Fruit fly (Drosophila melanogaster): ENCODE results near the gene BI-1.

Gene BI-1

dm6 chr3L:8315141-8315816 lies 6.5 kb upstream of the BI-1 start, which contains the start of gene Cpsf6 (continued):
- TF ChIP-seq CG14667 (GFP tag; IDR thresholded peaks at IDR 0.05) (peak; percentile 30; the same call in 1 of the 2 replicates), CG13296 (GFP tag; optimal IDR thresholded peaks at IDR 0.05) (peak; percentile 57), CG7786 (GFP tag; optimal IDR thresholded peaks at IDR 0.05) (no peak), gcm2 (GFP tag; optimal IDR thresholded peaks at IDR 0.05) (no peak), lbe (GFP tag; optimal IDR thresholded peaks at IDR 0.05) (peak; percentile 67), CG17829 (tag; optimal IDR thresholded peaks at IDR 0.05) (peak; percentile 80), CG13624 (GFP tag; optimal IDR thresholded peaks at IDR 0.05) (no peak), Lpt (GFP tag; optimal IDR thresholded peaks at IDR 0.05) (no peak), ewg (GFP tag; optimal IDR thresholded peaks at IDR 0.05) (peak; percentile 19), ara (GFP tag; IDR thresholded peaks at IDR 0.05) (peak; percentile 18; the same call in 1 of the 2 replicates), CG6791 (GFP tag; IDR thresholded peaks at IDR 0.05; ENCODE audit: partially characterized antibody) (no peak), chinmo (GFP tag; IDR thresholded peaks at IDR 0.05; ENCODE audit: partially characterized antibody) (peak; percentile 56; the same call in 1 of the 4 replicates), CG6813 (GFP tag; optimal IDR thresholded peaks at IDR 0.05) (no peak), Gug (GFP tag; IDR thresholded peaks at IDR 0.05) (no peak), CG11398 (GFP tag; optimal IDR thresholded peaks at IDR 0.05) (no peak), en (GFP tag; optimal IDR thresholded peaks at IDR 0.05) (no peak), prd (optimal IDR thresholded peaks at IDR 0.05) (no peak), prd (GFP tag; IDR thresholded peaks at IDR 0.05) (peak; percentile 74), CG17361 (GFP tag; IDR thresholded peaks at IDR 0.05) (peak; percentile 64; the same call in 2 of the 3 replicates), CG9609 (GFP tag; optimal IDR thresholded peaks at IDR 0.05) (peak; percentile 31), Hr51 (GFP tag; optimal IDR thresholded peaks at IDR 0.05) (peak; percentile 29 to 72), nmo (GFP tag; optimal IDR thresholded peaks at IDR 0.05) (peak; percentile 80), zen2 (GFP tag; IDR thresholded peaks at IDR 0.05; ENCODE audit: partially characterized antibody) (no peak), jigr1 (GFP tag; IDR thresholded peaks at IDR 0.05) (no peak), grn (GFP tag; optimal IDR thresholded peaks at IDR 0.05) (no peak), bab2 (GFP tag; optimal IDR thresholded peaks at IDR 0.05) (no peak), CG14014 (GFP tag; IDR thresholded peaks at IDR 0.05) (peak; percentile 56), ERR (GFP tag; optimal IDR thresholded peaks at IDR 0.05) (no peak), D19A (tag; optimal IDR thresholded peaks at IDR 0.05) (peak; percentile 37), sqz (GFP tag; optimal IDR thresholded peaks at IDR 0.05) (peak; percentile 74), mld (GFP tag; IDR thresholded peaks at IDR 0.05; ENCODE audit: partially characterized antibody) (no peak), CG2199 (GFP tag; IDR thresholded peaks at IDR 0.05) (no peak), CG11560 (tag; IDR thresholded peaks at IDR 0.05) (no peak), CG18619 (GFP tag; optimal IDR thresholded peaks at IDR 0.05) (peak; percentile 35), HmgD (GFP tag; optimal IDR thresholded peaks at IDR 0.05) (peak; percentile 62), CG7372 (GFP tag; IDR thresholded peaks at IDR 0.05) (peak; percentile 68), CG10431 (GFP tag; optimal IDR thresholded peaks at IDR 0.05) (no peak), wor (GFP tag; IDR thresholded peaks at IDR 0.05) (no peak), CG10321 (GFP tag; IDR thresholded peaks at IDR 0.05) (no peak), CG3726 (GFP tag; IDR thresholded peaks at IDR 0.05) (no peak), CG8478 (optimal IDR thresholded peaks at IDR 0.05) (peak; percentile 88), CG13123 (GFP tag; optimal IDR thresholded peaks at IDR 0.05) (no peak), tap (tag; optimal IDR thresholded peaks at IDR 0.05) (no peak), CG6654 (GFP tag; optimal IDR thresholded peaks at IDR 0.05) (no peak), HmgZ (tag; optimal IDR thresholded peaks at IDR 0.05) (peak; percentile 53), wdn (GFP tag; IDR thresholded peaks at IDR 0.05) (no peak), esg (GFP tag; conservative IDR thresholded peaks at IDR 0.05) (peak; percentile 37; the same call in 1 of the 2 replicates), gem (tag; optimal IDR thresholded peaks at IDR 0.05) (peak; percentile 79), CG11695 (GFP tag; IDR thresholded peaks at IDR 0.05) (peak; percentile 60; the same call in 2 of the 3 replicates), Awh (GFP tag; IDR thresholded peaks at IDR 0.05) (peak; percentile 54; the same call in 1 of the 2 replicates), br (optimal IDR thresholded peaks at IDR 0.05) (no peak)
